Worm (Caenorhabditis elegans): Measurements from ENCODE around the gene K09H11.4.

The K09H11.4 gene

DNA sequence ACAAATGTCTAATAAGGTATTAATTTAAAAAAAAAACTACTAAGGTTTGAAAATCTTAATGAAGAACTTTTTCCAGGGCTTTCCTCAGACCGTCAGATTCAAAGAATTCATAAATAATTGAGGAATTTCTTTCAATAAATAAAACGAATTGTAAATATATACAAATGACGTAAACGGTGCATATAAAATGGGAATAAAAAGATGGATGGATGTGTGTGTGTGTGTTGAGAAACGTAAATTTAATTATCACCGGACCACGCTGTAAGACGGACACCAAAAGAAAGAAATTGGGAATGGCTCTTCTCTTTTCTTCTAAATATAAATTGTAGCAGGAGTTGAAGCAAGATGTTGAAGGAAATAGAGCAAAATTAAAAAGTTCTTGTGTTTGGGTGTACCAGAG lies 19.9 kb upstream of the K09H11.4 start:
- no peak for TF ChIP-seq ztf-4 (tag; optimal IDR thresholded peaks at IDR 0.05)
- no peak for TF ChIP-seq nhr-12 (tag; optimal IDR thresholded peaks at IDR 0.05)
- TF ChIP-seq ZK546.5 (tag; optimal IDR thresholded peaks at IDR 0.05) = no peak
- TF ChIP-seq elt-3 (tag; optimal IDR thresholded peaks at IDR 0.05) = no peak

ce11 chrV:5741237-5741636 lies 14.9 kb upstream of the K09H11.4 start:
- TF ChIP-seq Y55F3AM.14 (GFP tag; optimal IDR thresholded peaks at IDR 0.05) (no peak), sma-9 (GFP tag; optimal IDR thresholded peaks at IDR 0.05) (no peak), sma-9 (tag; optimal IDR thresholded peaks at IDR 0.05) (no peak), sem-4 (tag; optimal IDR thresholded peaks at IDR 0.05) (no peak), ztf-11 (tag; optimal IDR thresholded peaks at IDR 0.05) (no peak), ZK546.5 (tag; optimal IDR thresholded peaks at IDR 0.05) (no peak), zag-1 (tag; optimal IDR thresholded peaks at IDR 0.05) (no peak), ceh-16 (tag; optimal IDR thresholded peaks at IDR 0.05) (no peak), C34F6.9 (tag; optimal IDR thresholded peaks at IDR 0.05) (no peak), ceh-82 (tag; optimal IDR thresholded peaks at IDR 0.05) (no peak), lin-13 (GFP tag; optimal IDR thresholded peaks at IDR 0.05) (no peak), mbf-1 (tag; optimal IDR thresholded peaks at IDR 0.05) (no peak), nhr-25 (tag; optimal IDR thresholded peaks at IDR 0.05) (no peak), R02D3.7 (tag; optimal IDR thresholded peaks at IDR 0.05) (no peak), egl-27 (tag; optimal IDR thresholded peaks at IDR 0.05) (no peak), nhr-10 (tag; optimal IDR thresholded peaks at IDR 0.05) (no peak), sma-3 (GFP tag; optimal IDR thresholded peaks at IDR 0.05) (no peak), nhr-12 (tag; optimal IDR thresholded peaks at IDR 0.05) (no peak)

- TF ChIP-seq nhr-11 (tag; optimal IDR thresholded peaks at IDR 0.05) (no peak), lin-13 (GFP tag; optimal IDR thresholded peaks at IDR 0.05) (no peak), peb-1 (tag; optimal IDR thresholded peaks at IDR 0.05) (no peak), alr-1 (tag; optimal IDR thresholded peaks at IDR 0.05) (no peak)
Observed at ce11 chrV:5739438-5739837, 13.1 kb upstream of the K09H11.4 start.

DNA sequence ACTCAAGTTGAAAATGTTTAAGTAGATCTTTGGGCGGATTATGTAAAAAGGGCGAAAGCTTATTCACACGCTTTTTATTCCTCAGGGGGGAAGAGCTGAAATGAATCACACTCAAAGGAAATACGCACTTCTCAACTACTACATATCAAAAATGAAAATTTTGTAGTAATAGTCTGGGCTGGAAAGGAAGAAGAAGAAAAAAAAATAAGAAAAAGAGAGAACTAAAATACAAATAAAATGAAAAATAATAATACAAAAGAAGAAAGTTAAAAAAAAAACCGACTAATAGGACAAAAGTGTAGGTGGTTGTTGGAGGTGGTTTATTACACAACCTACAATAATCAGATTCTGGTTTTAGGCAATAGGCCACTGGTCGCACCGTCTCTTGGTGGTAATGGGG lies 9.7 kb upstream of the K09H11.4 start, which contains the start of gene K09H11.6:
TSS of gene K09H11.6 (minus strand) at position 101 of the 400 bp plus-strand sequence.
- TF ChIP-seq sma-3 (GFP tag; optimal IDR thresholded peaks at IDR 0.05) (no peak), nhr-25 (tag; optimal IDR thresholded peaks at IDR 0.05) (no peak), ceh-82 (tag; optimal IDR thresholded peaks at IDR 0.05) (no peak)

DNA sequence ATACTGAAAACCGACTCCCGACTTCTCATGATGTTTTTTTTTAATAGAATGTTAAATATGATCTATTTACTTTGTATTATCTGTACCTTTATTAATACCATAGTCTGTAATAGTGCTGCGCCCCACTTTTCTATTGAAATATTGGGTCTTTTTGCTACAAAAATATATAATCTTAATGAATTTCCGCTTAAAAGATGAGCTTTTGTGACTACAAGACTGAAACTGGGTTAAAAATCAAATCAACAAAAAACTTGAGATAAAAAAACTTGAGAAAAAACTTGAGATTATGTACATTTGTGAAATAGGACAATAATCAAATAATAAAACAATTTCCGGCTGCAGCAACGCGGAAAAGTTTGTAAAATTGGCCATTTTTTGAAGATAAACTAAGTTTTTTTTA lies 4.4 kb upstream of the K09H11.4 start, which contains the start of gene K09H11.15:
TSS of gene K09H11.15 (minus strand) at position 101 of the 400 bp plus-strand sequence.
- TF ChIP-seq ztf-4 (tag; optimal IDR thresholded peaks at IDR 0.05) (no peak), ama-1 (optimal IDR thresholded peaks at IDR 0.05) (no peak), F13H6.1 (tag; optimal IDR thresholded peaks at IDR 0.05) (no peak), mab-5 (tag; optimal IDR thresholded peaks at IDR 0.05) (no peak), nhr-6 (tag; optimal IDR thresholded peaks at IDR 0.05) (no peak), Y55F3AM.14 (GFP tag; optimal IDR thresholded peaks at IDR 0.05) (no peak), snpc-4 (tag; optimal IDR thresholded peaks at IDR 0.05) (no peak), unc-39 (tag; optimal IDR thresholded peaks at IDR 0.05) (no peak), blmp-1 (tag; optimal IDR thresholded peaks at IDR 0.05; ENCODE audit: insufficient read depth) (no peak), lin-39 (tag; optimal IDR thresholded peaks at IDR 0.05) (no peak), skn-1 (tag; optimal IDR thresholded peaks at IDR 0.05) (no peak), ZK546.5 (tag; optimal IDR thresholded peaks at IDR 0.05) (no peak), ztf-1 (GFP tag; conservative IDR thresholded peaks at IDR 0.05) (no peak), sma-9 (GFP tag; optimal IDR thresholded peaks at IDR 0.05) (no peak), sma-9 (tag; optimal IDR thresholded peaks at IDR 0.05) (no peak), nhr-11 (tag; optimal IDR thresholded peaks at IDR 0.05) (no peak)

ce11 chrV:5724395-5724794 lies 2.0 kb downstream of the K09H11.4 start:
- no peak for TF ChIP-seq lsy-2 (tag; optimal IDR thresholded peaks at IDR 0.05)
- no peak for TF ChIP-seq ztf-1 (GFP tag; conservative IDR thresholded peaks at IDR 0.05)
- TF ChIP-seq mbf-1 (tag; optimal IDR thresholded peaks at IDR 0.05) = no peak
- TF ChIP-seq ztf-11 (tag; optimal IDR thresholded peaks at IDR 0.05) = no peak
- no peak for TF ChIP-seq egl-27 (tag; optimal IDR thresholded peaks at IDR 0.05)
- no peak for TF ChIP-seq lin-13 (GFP tag; optimal IDR thresholded peaks at IDR 0.05)
- no peak for TF ChIP-seq C34F6.9 (tag; optimal IDR thresholded peaks at IDR 0.05)
- TF ChIP-seq sma-3 (GFP tag; optimal IDR thresholded peaks at IDR 0.05) = no peak
- TF ChIP-seq zag-1 (tag; optimal IDR thresholded peaks at IDR 0.05) = no peak
- no peak for TF ChIP-seq unc-62 (GFP tag; optimal IDR thresholded peaks at IDR 0.05)
- TF ChIP-seq aly-2 (tag; optimal IDR thresholded peaks at IDR 0.05) = no peak
- no peak for TF ChIP-seq blmp-1 (tag; optimal IDR thresholded peaks at IDR 0.05; ENCODE audit: insufficient read depth)
- TF ChIP-seq ceh-82 (tag; optimal IDR thresholded peaks at IDR 0.05) = no peak

Data from whole organism, L2 larva.